Worm (Caenorhabditis elegans) whole organism, L1 larva: ENCODE data around the gene T22F3.10.

Source experiments
- C04F5.9 ChIP-seq: sonication (generic microtip); optimal IDR thresholded peaks from 2 replicates; lab custom pipeline; 2016; ENCODE audit warnings: missing genetic modification characterization, missing compliant biosample characterization
- C16A3.4 ChIP-seq: fragments of 150-350 bp; optimal IDR thresholded peaks from 2 replicates; lab custom pipeline; 2014; ENCODE audit warnings: missing biosample characterization, missing genetic modification characterization
- C34B4.2 ChIP-seq: sonication (generic microtip); optimal IDR thresholded peaks from 2 replicates; lab custom pipeline; 2017; ENCODE audit warnings: mild to moderate bottlenecking, missing genetic modification characterization, missing compliant biosample characterization
- F16B12.6 ChIP-seq: fragments of 150-350 bp; optimal IDR thresholded peaks from 2 replicates; lab custom pipeline; 2014; ENCODE audit warnings: missing biosample characterization, missing genetic modification characterization
- ama-1 ChIP-seq: fragments of 150-350 bp; optimal IDR thresholded peaks from 2 replicates; lab custom pipeline; 2014
- ceh-63 ChIP-seq: fragments of 200-800 bp; sonication (Bioruptor generic); optimal IDR thresholded peaks from 2 replicates; lab custom pipeline; 2018; ENCODE audit warnings: mild to moderate bottlenecking, missing genetic modification characterization, missing compliant biosample characterization
- ceh-82 ChIP-seq, 3 experiments: fragments of 150-350 bp in 1 of 3; sonication (generic microtip) in 2 of 3; optimal IDR thresholded peaks; 2 replicates each; lab custom pipeline; 2014 to 2017; ENCODE audit warnings: missing biosample characterization in 3 of 3, missing genetic modification characterization in 3 of 3
- ceh-90 ChIP-seq: sonication (generic microtip); optimal IDR thresholded peaks from 2 replicates; lab custom pipeline; 2016; ENCODE audit warnings: missing genetic modification characterization, missing compliant biosample characterization
- ces-1 ChIP-seq: fragments of 150-350 bp; optimal IDR thresholded peaks from 2 replicates; lab custom pipeline; 2014; ENCODE audit warnings: missing biosample characterization, missing genetic modification reagents, missing genetic modification characterization
- dsc-1 ChIP-seq: sonication (generic microtip); optimal IDR thresholded peaks from 2 replicates; lab custom pipeline; 2016; ENCODE audit warnings: mild to moderate bottlenecking, missing genetic modification characterization, missing compliant biosample characterization
- efl-3 ChIP-seq: fragments of 200-800 bp; sonication (Bioruptor generic); optimal IDR thresholded peaks from 2 replicates; lab custom pipeline; 2018; ENCODE audit warnings: mild to moderate bottlenecking, missing genetic modification characterization, missing compliant biosample characterization
- elt-3 ChIP-seq, 6 experiments: fragments of 150-350 bp in 1 of 6; sonication (generic microtip); optimal IDR thresholded peaks; 2 replicates each; lab custom pipeline; 2017 to 2018; ENCODE audit warnings: missing biosample characterization in 6 of 6, missing genetic modification characterization in 6 of 6, inconsistent platforms in 1 of 6
- ets-5 ChIP-seq: fragments of 200-800 bp; sonication (Bioruptor generic); IDR thresholded peaks from 2 replicates; pipeline ENCODE4 v1.3.6; 2022; ENCODE audit warnings: missing genetic modification characterization, missing compliant biosample characterization
- fkh-8 ChIP-seq: sonication (generic microtip); optimal IDR thresholded peaks from 2 replicates; lab custom pipeline; 2016; ENCODE audit warnings: mild to moderate bottlenecking, missing genetic modification characterization, missing compliant biosample characterization
- fos-1 ChIP-seq: fragments of 150-350 bp; optimal IDR thresholded peaks from 2 replicates; lab custom pipeline; 2014; ENCODE audit warnings: missing biosample characterization, missing genetic modification characterization
- hlh-17 ChIP-seq: fragments of 200-800 bp; sonication (Bioruptor generic); optimal IDR thresholded peaks from 2 replicates; lab custom pipeline; 2018; ENCODE audit warnings: missing genetic modification characterization, mild to moderate bottlenecking, missing compliant biosample characterization, moderate library complexity, borderline replicate concordance
- hpl-2 ChIP-seq: fragments of 150-350 bp; optimal IDR thresholded peaks from 2 replicates; lab custom pipeline; 2014; ENCODE audit warnings: missing biosample characterization, missing genetic modification reagents, missing genetic modification characterization
- irx-1 ChIP-seq: sonication (generic microtip); optimal IDR thresholded peaks from 2 replicates; lab custom pipeline; 2016; ENCODE audit warnings: missing genetic modification characterization, missing compliant biosample characterization
- lin-14 ChIP-seq: fragments of 200-800 bp; sonication (Bioruptor generic); optimal IDR thresholded peaks from 2 replicates; lab custom pipeline; 2018; ENCODE audit warnings: mild to moderate bottlenecking, missing genetic modification characterization, moderate library complexity, missing compliant biosample characterization
- lin-39 ChIP-seq: fragments of 150-350 bp; optimal IDR thresholded peaks from 2 replicates; lab custom pipeline; 2014; ENCODE audit warnings: missing biosample characterization, missing genetic modification reagents, missing genetic modification characterization
- lsy-2 ChIP-seq, 2 experiments: fragments of 150-350 bp; optimal IDR thresholded peaks; 2 replicates each; lab custom pipeline; 2014; ENCODE audit warnings: missing biosample characterization in 2 of 2, missing genetic modification characterization in 2 of 2
- mab-9 ChIP-seq: fragments of 200-800 bp; sonication (Bioruptor generic); IDR thresholded peaks from 2 replicates; pipeline ENCODE4 v1.3.6; 2022; ENCODE audit warnings: missing genetic modification reagents, missing genetic modification characterization, missing compliant biosample characterization
- mdl-1 ChIP-seq, 2 experiments: fragments of 150-350 bp; optimal IDR thresholded peaks; 2 replicates each; lab custom pipeline; 2014 to 2017; ENCODE audit warnings: missing biosample characterization in 2 of 2, missing genetic modification characterization in 2 of 2, inconsistent platforms in 1 of 2
- mef-2 ChIP-seq: fragments of 150-350 bp; optimal IDR thresholded peaks from 2 replicates; lab custom pipeline; 2014; ENCODE audit warnings: missing biosample characterization, missing genetic modification characterization
- mep-1 ChIP-seq: fragments of 150-350 bp; optimal IDR thresholded peaks from 2 replicates; lab custom pipeline; 2014; ENCODE audit warnings: missing biosample characterization, missing genetic modification characterization
- nhr-11 ChIP-seq: fragments of 150-350 bp; optimal IDR thresholded peaks from 2 replicates; lab custom pipeline; 2014; ENCODE audit warnings: missing biosample characterization, missing genetic modification characterization
- nhr-12 ChIP-seq: sonication (generic microtip); optimal IDR thresholded peaks from 2 replicates; lab custom pipeline; 2017; ENCODE audit warnings: missing biosample characterization, missing genetic modification characterization
- nhr-20 ChIP-seq: sonication (generic microtip); optimal IDR thresholded peaks from 2 replicates; lab custom pipeline; 2016; ENCODE audit warnings: mild to moderate bottlenecking, missing genetic modification characterization, missing compliant biosample characterization
- nhr-237 ChIP-seq: fragments of 150-350 bp; optimal IDR thresholded peaks from 2 replicates; lab custom pipeline; 2014; ENCODE audit warnings: missing biosample characterization, missing genetic modification characterization
- nhr-28 ChIP-seq: fragments of 150-350 bp; optimal IDR thresholded peaks from 2 replicates; lab custom pipeline; 2014; ENCODE audit warnings: missing biosample characterization, missing genetic modification characterization
- nhr-47 ChIP-seq: sonication (generic microtip); optimal IDR thresholded peaks from 2 replicates; lab custom pipeline; 2016; ENCODE audit warnings: mild to moderate bottlenecking, missing genetic modification characterization, moderate library complexity, missing compliant biosample characterization
- nhr-76 ChIP-seq: sonication (generic microtip); optimal IDR thresholded peaks from 2 replicates; lab custom pipeline; 2017; ENCODE audit warnings: missing biosample characterization, missing genetic modification characterization
- nhr-85 ChIP-seq: sonication (generic microtip); peaks from one replicate; lab custom pipeline; 2016; ENCODE audit warnings: missing genetic modification characterization, inconsistent platforms, missing compliant biosample characterization
- pax-3 ChIP-seq: fragments of 200-800 bp; sonication (Bioruptor generic); optimal IDR thresholded peaks from 2 replicates; lab custom pipeline; 2018; ENCODE audit warnings: mild to moderate bottlenecking, missing genetic modification characterization, moderate library complexity, missing compliant biosample characterization
- pqm-1 ChIP-seq: sonication (generic microtip); optimal IDR thresholded peaks from 3 replicates; lab custom pipeline; 2017; ENCODE audit warnings: missing biosample characterization, missing genetic modification characterization
- rnt-1 ChIP-seq: sonication (generic microtip); optimal IDR thresholded peaks from 2 replicates; lab custom pipeline; 2016; ENCODE audit warnings: mild to moderate bottlenecking, missing genetic modification characterization, moderate library complexity, missing compliant biosample characterization
- skn-1 ChIP-seq: fragments of 150-350 bp; optimal IDR thresholded peaks from 2 replicates; lab custom pipeline; 2014; ENCODE audit warnings: missing biosample characterization, missing genetic modification characterization
- sox-4 ChIP-seq: sonication (generic microtip); optimal IDR thresholded peaks from 2 replicates; lab custom pipeline; 2016; ENCODE audit warnings: missing genetic modification characterization, missing compliant biosample characterization
- swsn-7 ChIP-seq: sonication (generic microtip); optimal IDR thresholded peaks from 2 replicates; lab custom pipeline; 2016; ENCODE audit warnings: missing genetic modification characterization, missing compliant biosample characterization
- unc-30 ChIP-seq: sonication (generic microtip); optimal IDR thresholded peaks from 2 replicates; lab custom pipeline; 2017; ENCODE audit warnings: missing biosample characterization, missing genetic modification characterization
- xbp-1 ChIP-seq: sonication (generic microtip); optimal IDR thresholded peaks from 2 replicates; lab custom pipeline; 2016; ENCODE audit warnings: missing genetic modification characterization, missing compliant biosample characterization
- ztf-11 ChIP-seq, 2 experiments: sonication (generic microtip); optimal IDR thresholded peaks; 2 replicates each; lab custom pipeline; 2016 to 2017; ENCODE audit warnings: missing genetic modification characterization in 2 of 2, missing biosample characterization in 1 of 2, missing compliant biosample characterization in 1 of 2

The T22F3.10 gene

DNA sequence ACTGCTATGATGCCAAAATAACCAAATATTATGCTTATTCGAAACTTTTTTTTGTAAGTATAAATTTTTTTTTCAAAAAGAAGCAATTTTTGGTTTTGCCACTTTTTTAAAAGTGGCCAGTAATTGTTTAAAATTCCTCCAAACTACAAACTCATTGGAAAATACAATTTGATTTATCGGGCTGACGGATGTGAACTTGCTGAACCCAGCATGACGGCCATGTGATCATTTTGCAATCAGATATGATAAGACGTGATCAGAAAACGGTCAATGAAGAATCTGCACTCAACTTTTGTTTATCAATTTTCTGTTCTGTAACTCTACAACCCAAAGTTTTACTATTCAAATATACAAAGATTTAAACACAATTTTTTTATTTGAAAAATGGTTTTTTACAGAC is 5.2 kb downstream of the T22F3.10 start (continued):
- TF ChIP-seq ztf-11 (tag; optimal IDR thresholded peaks at IDR 0.05; lab: Kevin White, UChicago) (no peak), lin-14 (GFP tag; lab: Kevin White, UChicago) (no peak), nhr-11 (no peak), lsy-2 (tag; optimal IDR thresholded peaks at IDR 0.05; lab: Kevin White, UChicago) (peak in 1 of 2 experiments; percentile 11), ets-5 (GFP tag; lab: Robert Waterston, UW) (no peak), F16B12.6 (no peak), C04F5.9 (tag; lab: Kevin White, UChicago) (no peak), irx-1 (tag; lab: Kevin White, UChicago) (no peak), nhr-47 (tag; lab: Kevin White, UChicago) (no peak), fos-1 (tag; lab: Kevin White, UChicago) (no peak), nhr-12 (tag; lab: Kevin White, UChicago) (no peak), nhr-85 (tag; lab: Kevin White, UChicago) (peak; percentile 21), ama-1 (lab: Kevin White, UChicago) (no peak), unc-30 (no peak), rnt-1 (tag; lab: Kevin White, UChicago) (no peak), skn-1 (no peak), mef-2 (tag; lab: Kevin White, UChicago) (no peak), ceh-82 (tag; optimal IDR thresholded peaks at IDR 0.05; lab: Kevin White, UChicago) (no peak), sox-4 (no peak), swsn-7 (tag; lab: Kevin White, UChicago) (no peak), mep-1 (tag; lab: Kevin White, UChicago) (no peak), mdl-1 (tag; optimal IDR thresholded peaks at IDR 0.05; lab: Kevin White, UChicago) (peak in 1 of 2 experiments; percentile 52), ceh-63 (GFP tag; lab: Kevin White, UChicago) (no peak), nhr-76 (tag; lab: Kevin White, UChicago) (no peak), xbp-1 (no peak), ceh-90 (tag; lab: Kevin White, UChicago) (no peak), hpl-2 (GFP tag; lab: Kevin White, UChicago) (no peak), C34B4.2 (tag; lab: Kevin White, UChicago) (no peak), efl-3 (GFP tag; lab: Kevin White, UChicago) (no peak), nhr-20 (tag; lab: Kevin White, UChicago) (peak; percentile 67), hlh-17 (GFP tag; lab: Kevin White, UChicago) (no peak), C16A3.4 (no peak)

DNA sequence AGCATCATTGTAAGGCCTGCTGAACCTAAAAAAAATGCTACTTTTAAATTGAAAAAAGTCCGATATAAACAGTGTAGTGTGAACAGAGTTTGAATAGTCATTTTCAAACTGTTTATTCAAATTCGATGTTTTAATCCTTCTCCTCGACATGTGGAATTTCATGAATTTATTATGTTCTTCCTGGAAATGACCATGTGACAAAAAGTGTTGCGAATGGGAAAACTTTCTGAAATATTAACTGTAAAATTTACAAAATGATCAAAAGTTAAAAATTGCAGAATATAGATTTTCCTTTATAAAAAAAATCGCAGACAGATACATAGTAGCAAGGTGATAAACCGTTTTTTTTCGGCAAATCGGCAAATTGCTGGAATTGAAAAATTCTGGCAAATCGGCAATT is 6.2 kb downstream of the T22F3.10 start, which contains the start of gene T22F3.8:
TSS of gene T22F3.8 (minus strand) at position 101 of the 400 bp plus-strand sequence.
- no peak for TF ChIP-seq swsn-7 (tag; lab: Kevin White, UChicago)
- TF ChIP-seq pqm-1: no peak
- TF ChIP-seq pax-3: no peak
- no peak for TF ChIP-seq mab-9 (GFP tag; lab: Robert Waterston, UW)
- TF ChIP-seq fkh-8 (tag; lab: Kevin White, UChicago): no peak
- no peak for TF ChIP-seq elt-3 (tag; optimal IDR thresholded peaks at IDR 0.05; lab: Kevin White, UChicago)
- no peak for TF ChIP-seq C34B4.2 (tag; lab: Kevin White, UChicago)
- TF ChIP-seq nhr-12 (tag; lab: Kevin White, UChicago): no peak
- no peak for TF ChIP-seq mdl-1 (tag; optimal IDR thresholded peaks at IDR 0.05; lab: Kevin White, UChicago)
- no peak for TF ChIP-seq nhr-28 (tag; lab: Kevin White, UChicago)
- TF ChIP-seq ceh-90 (tag; lab: Kevin White, UChicago): no peak
- no peak for TF ChIP-seq ces-1 (GFP tag; lab: Kevin White, UChicago)
- TF ChIP-seq lin-39 (tag; lab: Kevin White, UChicago): no peak
- no peak for TF ChIP-seq xbp-1
- no peak for TF ChIP-seq nhr-237 (tag; lab: Kevin White, UChicago)
- TF ChIP-seq dsc-1 (tag; lab: Kevin White, UChicago): no peak
